Fruit fly (Drosophila melanogaster): ENCODE results near the gene CG9953.

dm6 chr3L:6988942-6989569 lies 19.6 kb downstream of the CG9953 start:
- TF ChIP-seq Hey (tag; optimal IDR thresholded peaks at IDR 0.05): no peak
- no peak for TF ChIP-seq Dll (GFP tag; IDR thresholded peaks at IDR 0.05; ENCODE audit: partially characterized antibody)
- peak; percentile 90 for TF ChIP-seq Sox102F (GFP tag; optimal IDR thresholded peaks at IDR 0.05)
- peak; percentile 30 for TF ChIP-seq Myb (GFP tag; optimal IDR thresholded peaks at IDR 0.05)
- TF ChIP-seq CG3163 (GFP tag; optimal IDR thresholded peaks at IDR 0.05): no peak
- TF ChIP-seq CG34422 (GFP tag; IDR thresholded peaks at IDR 0.05): peak; percentile 84
- TF ChIP-seq psq (GFP tag; optimal IDR thresholded peaks at IDR 0.05): peak; percentile 73
- TF ChIP-seq cg (GFP tag; optimal IDR thresholded peaks at IDR 0.05): no peak
- TF ChIP-seq fu2 (GFP tag; optimal IDR thresholded peaks at IDR 0.05): peak; percentile 27
- TF ChIP-seq CG8924 (tag; optimal IDR thresholded peaks at IDR 0.05): peak; percentile 95
- TF ChIP-seq Bgb (GFP tag; IDR thresholded peaks at IDR 0.05; ENCODE audit: partially characterized antibody): no peak; the same call in 1 of the 2 replicates
- peak; percentile 68; the same call in 2 of the 3 replicates for TF ChIP-seq H15 (GFP tag; IDR thresholded peaks at IDR 0.05)

All from whole organism, embryonic.